Fruit fly (Drosophila melanogaster) whole organism, embryonic: ENCODE measurements around the gene Doa.

ENCODE experiments used
- Abd-B ChIP-seq: fragments of 200-800 bp; sonication (Bioruptor generic); optimal IDR thresholded peaks from 2 replicates; lab custom pipeline; 2018; ENCODE audit warnings: missing biosample characterization, mild to moderate bottlenecking, missing genetic modification characterization, moderate library complexity
- Adf1 ChIP-seq: fragments of 200-800 bp; sonication (Bioruptor generic); IDR thresholded peaks from 2 replicates; pipeline ENCODE4 v1.3.6; 2022; ENCODE audit warnings: missing biosample characterization, missing genetic modification characterization
- CG10543 ChIP-seq: fragments of 200-800 bp; sonication (Bioruptor generic); optimal IDR thresholded peaks from 3 replicates; lab custom pipeline; 2017; ENCODE audit warnings: missing biosample characterization, mild to moderate bottlenecking, missing genetic modification characterization, moderate library complexity
- CG11398 ChIP-seq: fragments of 200-800 bp; sonication (Bioruptor generic); optimal IDR thresholded peaks from 2 replicates; lab custom pipeline; 2016; ENCODE audit warnings: missing biosample characterization, missing genetic modification characterization
- CG13624 ChIP-seq: fragments of 200-800 bp; sonication (Bioruptor generic); optimal IDR thresholded peaks from 2 replicates; lab custom pipeline; 2016; ENCODE audit warnings: missing biosample characterization, missing genetic modification characterization
- CG14050 ChIP-seq: fragments of 200-800 bp; sonication (Bioruptor generic); IDR thresholded peaks from 3 replicates; pipeline ENCODE4 v1.3.6; 2022; ENCODE audit warnings: missing biosample characterization, missing genetic modification characterization
- CG14441 ChIP-seq: fragments of 200-800 bp; sonication (Bioruptor generic); IDR thresholded peaks from 2 replicates; pipeline ENCODE4 v1.3.6; 2022; ENCODE audit warnings: missing biosample characterization, missing genetic modification characterization
- CG1603 ChIP-seq: fragments of 200-800 bp; sonication (Bioruptor generic); optimal IDR thresholded peaks from 2 replicates; lab custom pipeline; 2019; ENCODE audit warnings: missing biosample characterization, mild to moderate bottlenecking, missing genetic modification characterization, moderate library complexity
- CG18262 ChIP-seq: fragments of 200-800 bp; optimal IDR thresholded peaks from 3 replicates; lab custom pipeline; 2019; ENCODE audit warnings: missing biosample characterization, mild to moderate bottlenecking, missing genetic modification characterization, moderate library complexity
- CG18764 ChIP-seq: fragments of 200-800 bp; sonication (Bioruptor generic); optimal IDR thresholded peaks from 3 replicates; lab custom pipeline; 2016; ENCODE audit warnings: missing biosample characterization, missing genetic modification characterization
- CG34224 ChIP-seq: fragments of 200-800 bp; sonication (Bioruptor generic); IDR thresholded peaks from 3 replicates; pipeline ENCODE4 v1.3.6; 2022; ENCODE audit warnings: missing biosample characterization, missing genetic modification characterization; ENCODE audit not compliant: partially characterized antibody
- CG4282 ChIP-seq: fragments of 200-800 bp; sonication (Bioruptor generic); optimal IDR thresholded peaks from 2 replicates; lab custom pipeline; 2016; ENCODE audit warnings: missing biosample characterization, missing genetic modification characterization
- CG4617 ChIP-seq: fragments of 200-800 bp; sonication (Bioruptor generic); optimal IDR thresholded peaks from 3 replicates; lab custom pipeline; 2016; ENCODE audit warnings: missing biosample characterization, missing genetic modification characterization, borderline replicate concordance
- CG5245 ChIP-seq: fragments of 200-800 bp; sonication (Bioruptor generic); optimal IDR thresholded peaks from 3 replicates; lab custom pipeline; 2016; ENCODE audit warnings: missing biosample characterization, missing genetic modification characterization
- CG7271 ChIP-seq: fragments of 200-800 bp; sonication (Bioruptor generic); optimal IDR thresholded peaks from 2 replicates; lab custom pipeline; 2018; ENCODE audit warnings: missing biosample characterization, mild to moderate bottlenecking, missing genetic modification characterization, moderate library complexity
- CG8089 ChIP-seq: fragments of 200-800 bp; sonication (Bioruptor generic); optimal IDR thresholded peaks from 3 replicates; lab custom pipeline; 2016; ENCODE audit warnings: missing biosample characterization, missing genetic modification characterization
- Doc3 ChIP-seq: fragments of 200-800 bp; sonication (Bioruptor generic); IDR thresholded peaks from 3 replicates; pipeline ENCODE4 v1.3.6; 2022; ENCODE audit warnings: missing biosample characterization, missing genetic modification characterization; ENCODE audit not compliant: partially characterized antibody
- Ets97D ChIP-seq: fragments of 200-800 bp; sonication (Bioruptor generic); optimal IDR thresholded peaks from 3 replicates; lab custom pipeline; 2016; ENCODE audit warnings: missing biosample characterization, missing genetic modification characterization
- Hand ChIP-seq: fragments of 200-800 bp; sonication (Bioruptor generic); optimal IDR thresholded peaks from 2 replicates; lab custom pipeline; 2017; ENCODE audit warnings: mild to moderate bottlenecking, missing biosample characterization, missing genetic modification reagents, missing genetic modification characterization
- MBD-R2 ChIP-seq: fragments of 200-800 bp; sonication (Bioruptor generic); IDR thresholded peaks from 2 replicates; pipeline ENCODE4 v1.3.6; 2022; ENCODE audit warnings: missing biosample characterization, missing genetic modification characterization
- MESR4 ChIP-seq: fragments of 200-800 bp; sonication (Bioruptor generic); optimal IDR thresholded peaks from 2 replicates; lab custom pipeline; 2018; ENCODE audit warnings: missing biosample characterization, mild to moderate bottlenecking, missing genetic modification characterization, moderate library complexity
- NK7.1 ChIP-seq: fragments of 200-800 bp; sonication (Bioruptor generic); optimal IDR thresholded peaks from 3 replicates; lab custom pipeline; 2016; ENCODE audit warnings: missing biosample characterization, missing genetic modification characterization
- Oaz ChIP-seq: fragments of 200-800 bp; sonication (Bioruptor generic); IDR thresholded peaks from 2 replicates; pipeline ENCODE4 v1.3.6; 2022; ENCODE audit warnings: missing biosample characterization, missing genetic modification characterization
- Sry-β ChIP-seq: fragments of 200-800 bp; sonication (Bioruptor generic); optimal IDR thresholded peaks from 2 replicates; lab custom pipeline; 2018; ENCODE audit warnings: missing biosample characterization, mild to moderate bottlenecking, missing genetic modification characterization, moderate library complexity
- Taf1 ChIP-seq: fragments of 200-800 bp; sonication (Bioruptor generic); IDR thresholded peaks from 2 replicates; pipeline ENCODE4 v1.3.6; 2022; ENCODE audit warnings: missing biosample characterization, missing genetic modification characterization
- Tbp ChIP-seq: fragments of >200 bp; optimal IDR thresholded peaks from 2 replicates; lab custom pipeline; 2018; ENCODE audit warnings: missing biosample characterization, missing genetic modification characterization
- ab ChIP-seq: fragments of 200-800 bp; sonication (Bioruptor generic); optimal IDR thresholded peaks from 2 replicates; lab custom pipeline; 2016; ENCODE audit warnings: missing biosample characterization, missing genetic modification characterization
- az2 ChIP-seq: fragments of 200-800 bp; sonication (Bioruptor generic); optimal IDR thresholded peaks from 3 replicates; lab custom pipeline; 2016; ENCODE audit warnings: missing biosample characterization, missing genetic modification characterization
- bcd ChIP-seq: fragments of 200-800 bp; sonication (Bioruptor generic); optimal IDR thresholded peaks from 2 replicates; lab custom pipeline; 2017; ENCODE audit warnings: missing biosample characterization, mild to moderate bottlenecking, missing genetic modification characterization
- bsh ChIP-seq, 2 experiments: fragments of 200-800 bp; sonication (Bioruptor generic); optimal IDR thresholded peaks; 2 replicates each; lab custom pipeline; 2017 to 2018; ENCODE audit warnings: mild to moderate bottlenecking in 2 of 2, missing biosample characterization in 2 of 2, missing genetic modification characterization in 2 of 2, moderate library complexity in 1 of 2
- chn ChIP-seq: fragments of 200-800 bp; sonication (Bioruptor generic); optimal IDR thresholded peaks from 2 replicates; lab custom pipeline; 2016; ENCODE audit warnings: missing biosample characterization, missing genetic modification characterization
- crol ChIP-seq: fragments of 200-800 bp; sonication (Bioruptor generic); IDR thresholded peaks from 2 replicates; pipeline ENCODE4 v1.3.6; 2022; ENCODE audit warnings: missing biosample characterization, missing genetic modification characterization
- crp ChIP-seq, 2 experiments: fragments of 200-800 bp; sonication (Bioruptor generic); optimal IDR thresholded peaks; 2 replicates in 1 of 2; 3 replicates in 1 of 2; lab custom pipeline; 2017; ENCODE audit warnings: missing biosample characterization in 2 of 2, missing genetic modification characterization in 2 of 2, mild to moderate bottlenecking in 1 of 2, moderate library complexity in 1 of 2
- dimm ChIP-seq: fragments of 200-800 bp; sonication (Bioruptor generic); IDR thresholded peaks from 2 replicates; pipeline ENCODE4 v1.3.6; 2022; ENCODE audit warnings: missing biosample characterization, missing genetic modification characterization
- eyg ChIP-seq: fragments of 200-800 bp; sonication (Bioruptor generic); optimal IDR thresholded peaks from 3 replicates; lab custom pipeline; 2016; ENCODE audit warnings: missing biosample characterization, missing genetic modification characterization
- kay ChIP-seq: fragments of 200-800 bp; sonication (Bioruptor generic); optimal IDR thresholded peaks from 2 replicates; lab custom pipeline; 2016; ENCODE audit warnings: missing biosample characterization, missing genetic modification characterization
- mam ChIP-seq: fragments of 200-800 bp; sonication (Bioruptor generic); optimal IDR thresholded peaks from 3 replicates; lab custom pipeline; 2016; ENCODE audit warnings: missing biosample characterization, missing genetic modification characterization
- nau ChIP-seq: fragments of 200-800 bp; sonication (Bioruptor generic); optimal IDR thresholded peaks from 3 replicates; lab custom pipeline; 2017; ENCODE audit warnings: missing biosample characterization, mild to moderate bottlenecking, missing genetic modification characterization, missing genetic modification reagents
- nerfin-1 ChIP-seq: fragments of 200-800 bp; sonication (Bioruptor generic); optimal IDR thresholded peaks from 3 replicates; lab custom pipeline; 2019; ENCODE audit warnings: missing biosample characterization, mild to moderate bottlenecking, missing genetic modification characterization, moderate library complexity
- p53 ChIP-seq: fragments of 200-800 bp; sonication (Bioruptor generic); optimal IDR thresholded peaks from 2 replicates; lab custom pipeline; 2016; ENCODE audit warnings: missing biosample characterization, missing genetic modification characterization
- prd ChIP-seq, 3 experiments: fragments of >200 bp in 2 of 3; fragments of 200-800 bp in 1 of 3; sonication (Bioruptor generic) in 1 of 3; optimal IDR thresholded peaks in 2 of 3; IDR thresholded peaks in 1 of 3; 2 replicates in 2 of 3; 3 replicates in 1 of 3; pipeline versions ENCODE4 v1.3.6 to Lab custom; 2017 to 2022; ENCODE audit warnings: missing biosample characterization in 1 of 3, missing genetic modification characterization in 1 of 3
- run ChIP-seq: fragments of 200-800 bp; sonication (Bioruptor generic); optimal IDR thresholded peaks from 3 replicates; lab custom pipeline; 2018; ENCODE audit warnings: missing biosample characterization, mild to moderate bottlenecking, missing genetic modification characterization
- sima ChIP-seq: fragments of 200-800 bp; sonication (Bioruptor generic); optimal IDR thresholded peaks from 2 replicates; lab custom pipeline; 2016; ENCODE audit warnings: missing biosample characterization, missing genetic modification characterization
- stc ChIP-seq: fragments of 200-800 bp; sonication (Bioruptor generic); IDR thresholded peaks from 2 replicates; pipeline ENCODE4 v1.3.6; 2022; ENCODE audit warnings: missing biosample characterization, missing genetic modification characterization
- tna ChIP-seq: fragments of 200-800 bp; sonication (Bioruptor generic); IDR thresholded peaks from 2 replicates; pipeline ENCODE4 v1.3.6; 2022; ENCODE audit warnings: missing biosample characterization, missing genetic modification characterization; ENCODE audit not compliant: partially characterized antibody
- yki ChIP-seq: fragments of >200 bp; optimal IDR thresholded peaks from 3 replicates; lab custom pipeline; 2018
- z ChIP-seq: fragments of 200-800 bp; sonication (Bioruptor generic); IDR thresholded peaks from 3 replicates; pipeline ENCODE4 v1.3.6; 2022; ENCODE audit warnings: missing biosample characterization, missing genetic modification characterization
- zfh1 ChIP-seq: fragments of 200-800 bp; sonication (Bioruptor generic); IDR thresholded peaks from 3 replicates; pipeline ENCODE4 v1.3.6; 2022; ENCODE audit warnings: missing biosample characterization, missing genetic modification characterization

Gene Doa

DNA sequence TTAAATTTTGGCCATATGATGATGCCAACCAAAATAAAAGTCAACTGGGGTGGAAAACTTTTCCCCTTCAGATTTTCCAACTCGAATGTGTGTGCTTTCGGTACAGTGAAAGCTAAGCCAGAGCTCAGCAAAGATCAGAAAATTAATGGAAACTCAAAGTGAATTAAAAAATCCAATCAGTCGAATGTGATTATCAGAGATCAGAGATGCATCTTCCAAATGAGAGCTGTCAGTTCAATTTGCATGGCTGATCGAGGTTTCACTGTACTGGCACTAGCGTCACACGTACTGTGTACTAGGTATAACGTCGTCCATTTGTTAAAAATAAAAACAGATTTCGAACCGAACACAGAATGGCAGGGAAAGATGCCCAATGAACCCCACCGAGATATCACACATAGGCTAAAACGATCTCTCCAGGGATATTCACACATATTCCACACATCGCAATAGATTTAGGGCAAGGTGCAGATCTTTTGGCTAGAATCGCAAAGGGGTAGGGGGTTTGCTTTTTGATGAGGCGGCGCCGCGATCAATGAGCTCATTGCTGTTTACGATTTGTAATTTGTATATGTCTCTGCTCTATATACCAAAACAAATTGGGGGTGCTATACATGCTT is 17.1 kb downstream of the Doa start (continued):
- peak; percentile 91 for TF ChIP-seq CG14441
- no peak for TF ChIP-seq Doc3 (GFP tag; lab: Robert Waterston, UW)
- no peak for TF ChIP-seq p53 (GFP tag; lab: Kevin White, UChicago)
- TF ChIP-seq Sry-β (GFP tag; lab: Kevin White, UChicago), result no peak
- peak; percentile 65 for TF ChIP-seq ab (GFP tag; lab: Kevin White, UChicago)
- TF ChIP-seq stc (GFP tag; lab: Robert Waterston, UW), result peak; percentile 75
- peak; percentile 59 for TF ChIP-seq CG8089 (GFP tag; lab: Kevin White, UChicago)
- peak; percentile 73 for TF ChIP-seq az2 (GFP tag; lab: Kevin White, UChicago)
- TF ChIP-seq CG18764 (GFP tag; lab: Kevin White, UChicago), result peak; percentile 46
- no peak for TF ChIP-seq Tbp (GFP tag; lab: Kevin White, UChicago)
- TF ChIP-seq yki (lab: Kevin White, UChicago), result no peak
- peak; percentile 59 for TF ChIP-seq CG10543 (GFP tag; lab: Kevin White, UChicago)
- no peak for TF ChIP-seq tna (GFP tag; lab: Robert Waterston, UW)
- TF ChIP-seq CG34224 (GFP tag; lab: Robert Waterston, UW), result no peak
- peak; percentile 88 for TF ChIP-seq CG13624 (GFP tag; lab: Kevin White, UChicago)
- peak; percentile 62 for TF ChIP-seq Abd-B (GFP tag; lab: Kevin White, UChicago)
- TF ChIP-seq z (GFP tag; lab: Robert Waterston, UW), result no peak
- TF ChIP-seq mam, result peak; percentile 87
- peak in 1 of 2 experiments; percentile 80 for TF ChIP-seq bsh (GFP tag; optimal IDR thresholded peaks at IDR 0.05; lab: Kevin White, UChicago)

DNA sequence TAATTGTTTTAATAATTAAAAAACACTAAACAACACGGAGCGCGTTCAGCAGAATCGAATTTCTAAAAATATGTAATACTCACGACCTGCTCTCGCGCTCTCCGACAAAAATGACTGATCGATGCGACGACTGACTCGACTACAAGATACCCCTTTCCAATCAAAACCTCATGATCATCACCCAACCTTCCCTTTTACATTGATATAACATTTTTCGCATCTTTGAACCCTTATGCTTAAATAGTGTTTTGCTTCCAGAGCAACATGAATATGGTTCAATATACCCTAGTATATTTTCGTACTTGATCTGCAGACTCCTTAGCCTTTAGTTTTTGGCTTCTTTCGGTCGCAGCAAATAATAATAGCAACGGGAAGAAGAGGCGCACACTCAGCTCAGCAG is 23.9 kb downstream of the Doa start:
- peak; percentile 90 for TF ChIP-seq CG1603
- no peak for TF ChIP-seq CG7271 (tag; lab: Kevin White, UChicago)
- TF ChIP-seq run, result peak; percentile 35
- TF ChIP-seq CG18262 (tag; lab: Kevin White, UChicago), result peak; percentile 79
- peak; percentile 33 for TF ChIP-seq CG4617
- TF ChIP-seq kay (GFP tag; lab: Kevin White, UChicago), result peak; percentile 73
- TF ChIP-seq MBD-R2 (GFP tag; lab: Robert Waterston, UW), result peak; percentile 25; the same call in 1 of the 2 replicates
- TF ChIP-seq nau (GFP tag; lab: Kevin White, UChicago), result peak; percentile 38
- TF ChIP-seq crol, result no peak
- no peak for TF ChIP-seq Sry-β (GFP tag; lab: Kevin White, UChicago)
- no peak for TF ChIP-seq prd (optimal IDR thresholded peaks at IDR 0.05; lab: Kevin White, UChicago)
- TF ChIP-seq prd (GFP tag; IDR thresholded peaks at IDR 0.05; lab: Robert Waterston, UW), result peak; percentile 83
- no peak for TF ChIP-seq nerfin-1
- TF ChIP-seq MESR4, result no peak
- TF ChIP-seq Oaz (GFP tag; lab: Robert Waterston, UW), result peak; percentile 20; the same call in 1 of the 2 replicates
- peak; percentile 10 for TF ChIP-seq CG4282 (GFP tag; lab: Kevin White, UChicago)
- peak; percentile 89 for TF ChIP-seq zfh1
- TF ChIP-seq NK7.1, result peak; percentile 75
- TF ChIP-seq CG14050 (GFP tag; lab: Robert Waterston, UW), result peak; percentile 62; the same call in 2 of the 3 replicates
- TF ChIP-seq Taf1 (GFP tag; lab: Robert Waterston, UW), result no peak
- TF ChIP-seq dimm (GFP tag; lab: Robert Waterston, UW), result peak; percentile 58; the same call in 1 of the 2 replicates
- TF ChIP-seq CG5245 (GFP tag; lab: Kevin White, UChicago), result peak; percentile 54
- TF ChIP-seq CG11398 (GFP tag; lab: Kevin White, UChicago), result peak; percentile 26
- peak in 1 of 2 experiments; percentile 30 for TF ChIP-seq crp (GFP tag; optimal IDR thresholded peaks at IDR 0.05; lab: Kevin White, UChicago)
- peak; percentile 78 for TF ChIP-seq CG13624 (GFP tag; lab: Kevin White, UChicago)
- TF ChIP-seq Hand (GFP tag; lab: Kevin White, UChicago), result no peak
- TF ChIP-seq sima (GFP tag; lab: Kevin White, UChicago), result no peak
- peak; percentile 78 for TF ChIP-seq eyg
- peak; percentile 33 for TF ChIP-seq Ets97D (GFP tag; lab: Kevin White, UChicago)
- TF ChIP-seq chn (GFP tag; lab: Kevin White, UChicago), result peak; percentile 59
- TF ChIP-seq bcd (GFP tag; lab: Kevin White, UChicago), result peak; percentile 71
- TF ChIP-seq Adf1 (GFP tag; lab: Robert Waterston, UW), result 0 out of 2 replicates have a peak, but pooled peaks have one; percentile 13
